Worm (Caenorhabditis elegans) whole organism, young adult: ENCODE measurements around the gene F57B9.8.

ENCODE experiments used
- B0019.2 ChIP-seq: fragments of 200-800 bp; sonication (Bioruptor generic); conservative IDR thresholded peaks from 2 replicates; pipeline ENCODE4 v1.3.6; 2022; ENCODE audit warnings: missing genetic modification reagents, missing genetic modification characterization, missing compliant biosample characterization
- D2030.7 ChIP-seq: fragments of 200-800 bp; sonication (Bioruptor generic); IDR thresholded peaks from 2 replicates; pipeline ENCODE4 v1.3.6; 2022; ENCODE audit warnings: missing genetic modification reagents, missing genetic modification characterization, missing compliant biosample characterization
- F49E8.2 ChIP-seq: sonication (generic microtip); optimal IDR thresholded peaks from 3 replicates; lab custom pipeline; 2017; ENCODE audit warnings: missing genetic modification characterization, mild to moderate bottlenecking, missing compliant biosample characterization, antibody characterized with exemption, moderate library complexity; ENCODE audit not compliant: insufficient read depth
- Y67H2A.10 ChIP-seq: fragments of 200-800 bp; sonication (Bioruptor generic); conservative IDR thresholded peaks from 2 replicates; pipeline ENCODE4 v1.3.6; 2022; ENCODE audit warnings: missing genetic modification reagents, missing genetic modification characterization, missing compliant biosample characterization
- Y79H2A.3 ChIP-seq: fragments of 200-800 bp; sonication (Bioruptor generic); conservative IDR thresholded peaks from 2 replicates; pipeline ENCODE4 v1.3.6; 2022; ENCODE audit warnings: missing genetic modification reagents, missing genetic modification characterization, missing compliant biosample characterization
- aptf-3 ChIP-seq: fragments of 200-800 bp; sonication (Bioruptor generic); IDR thresholded peaks from 2 replicates; pipeline ENCODE4 v1.3.6; 2022; ENCODE audit warnings: missing genetic modification characterization, missing compliant biosample characterization
- attf-3 ChIP-seq: fragments of 200-800 bp; sonication (Bioruptor generic); conservative IDR thresholded peaks from 2 replicates; pipeline ENCODE4 v1.3.6; 2022; ENCODE audit warnings: missing genetic modification reagents, missing genetic modification characterization, missing compliant biosample characterization
- attf-5 ChIP-seq: fragments of 200-800 bp; sonication (Bioruptor generic); optimal IDR thresholded peaks from 2 replicates; lab custom pipeline; 2018; ENCODE audit warnings: mild to moderate bottlenecking, missing genetic modification characterization, missing compliant biosample characterization
- bed-2 ChIP-seq: fragments of 200-800 bp; sonication (Bioruptor generic); IDR thresholded peaks from 2 replicates; pipeline ENCODE4 v1.3.6; 2022; ENCODE audit warnings: missing genetic modification reagents, missing genetic modification characterization, missing compliant biosample characterization
- cebp-1 ChIP-seq, 2 experiments: fragments of 200-800 bp in 1 of 2; sonication (Bioruptor generic) in 1 of 2; sonication (generic microtip) in 1 of 2; IDR thresholded peaks in 1 of 2; optimal IDR thresholded peaks in 1 of 2; 2 replicates each; pipeline versions ENCODE4 v1.3.6 to Lab custom; 2017 to 2022; ENCODE audit warnings: missing compliant biosample characterization in 2 of 2, missing genetic modification characterization in 2 of 2, mild to moderate bottlenecking in 1 of 2, missing genetic modification reagents in 1 of 2, moderate library complexity in 1 of 2
- ceh-40 ChIP-seq: fragments of 200-800 bp; sonication (Bioruptor generic); IDR thresholded peaks from 2 replicates; pipeline ENCODE4 v1.3.6; 2022; ENCODE audit warnings: missing genetic modification characterization, missing compliant biosample characterization
- ceh-91 ChIP-seq: fragments of 200-800 bp; sonication (Bioruptor generic); IDR thresholded peaks from 2 replicates; pipeline ENCODE4 v1.3.6; 2022; ENCODE audit warnings: missing genetic modification reagents, missing genetic modification characterization, missing compliant biosample characterization
- chd-7 ChIP-seq: sonication (generic microtip); optimal IDR thresholded peaks from 2 replicates; lab custom pipeline; 2016; ENCODE audit warnings: mild to moderate bottlenecking, missing genetic modification characterization, moderate library complexity, missing compliant biosample characterization
- die-1 ChIP-seq: sonication (generic microtip); optimal IDR thresholded peaks from 2 replicates; lab custom pipeline; 2016; ENCODE audit warnings: missing genotype, mild to moderate bottlenecking, missing genetic modification characterization, missing compliant biosample characterization
- dox-1 ChIP-seq: fragments of 200-800 bp; sonication (Bioruptor generic); IDR thresholded peaks from 2 replicates; pipeline ENCODE4 v1.3.6; 2022; ENCODE audit warnings: missing genetic modification reagents, missing genetic modification characterization, missing compliant biosample characterization
- dpff-1 ChIP-seq: sonication (generic microtip); optimal IDR thresholded peaks from 2 replicates; lab custom pipeline; 2017; ENCODE audit warnings: mild to moderate bottlenecking, missing genetic modification characterization, missing compliant biosample characterization
- dpl-1 ChIP-seq: fragments of 150-350 bp; optimal IDR thresholded peaks from 2 replicates; lab custom pipeline; 2014; ENCODE audit warnings: missing biosample characterization, missing genetic modification reagents, missing genetic modification characterization
- efl-1 ChIP-seq: fragments of 150-350 bp; optimal IDR thresholded peaks from 2 replicates; lab custom pipeline; 2014; ENCODE audit warnings: missing biosample characterization, missing genetic modification reagents, missing genetic modification characterization
- egl-18 ChIP-seq: fragments of 200-800 bp; sonication (Bioruptor generic); IDR thresholded peaks from 2 replicates; pipeline ENCODE4 v1.3.6; 2022; ENCODE audit warnings: missing genetic modification reagents, missing genetic modification characterization, missing compliant biosample characterization
- ekl-4 ChIP-seq: fragments of 200-800 bp; sonication (Bioruptor generic); IDR thresholded peaks from 2 replicates; pipeline ENCODE4 v1.3.6; 2022; ENCODE audit warnings: missing genetic modification reagents, missing genetic modification characterization, missing compliant biosample characterization
- him-1 ChIP-seq: sonication (generic microtip); optimal IDR thresholded peaks from 2 replicates; lab custom pipeline; 2016; ENCODE audit warnings: missing genotype, missing genetic modification reagents, missing genetic modification characterization, missing compliant biosample characterization
- hlh-12 ChIP-seq: sonication (generic microtip); optimal IDR thresholded peaks from 2 replicates; lab custom pipeline; 2016; ENCODE audit warnings: missing genetic modification characterization, missing compliant biosample characterization
- hmg-1.2 ChIP-seq: fragments of 200-800 bp; sonication (Bioruptor generic); IDR thresholded peaks from 2 replicates; pipeline ENCODE4 v1.3.6; 2022; ENCODE audit warnings: missing genetic modification reagents, missing genetic modification characterization, missing compliant biosample characterization
- hrde-1 ChIP-seq: sonication (generic microtip); optimal IDR thresholded peaks from 2 replicates; lab custom pipeline; 2016; ENCODE audit warnings: missing genetic modification characterization, mild to moderate bottlenecking, missing compliant biosample characterization, moderate library complexity, missing genotype, missing genetic modification reagents, borderline replicate concordance
- hsf-1 ChIP-seq: fragments of 200-800 bp; sonication (Bioruptor generic); IDR thresholded peaks from 2 replicates; pipeline ENCODE4 v1.3.6; 2022; ENCODE audit warnings: missing genetic modification reagents, missing genetic modification characterization, missing compliant biosample characterization
- let-526 ChIP-seq: fragments of 200-800 bp; sonication (Bioruptor generic); IDR thresholded peaks from 2 replicates; pipeline ENCODE4 v1.3.6; 2022; ENCODE audit warnings: missing genetic modification reagents, missing genetic modification characterization, missing compliant biosample characterization
- let-607 ChIP-seq, 2 experiments: fragments of 200-800 bp in 1 of 2; sonication (Bioruptor generic) in 1 of 2; sonication (generic microtip) in 1 of 2; optimal IDR thresholded peaks; 2 replicates each; lab custom pipeline; 2016 to 2018; ENCODE audit warnings: mild to moderate bottlenecking in 2 of 2, missing compliant biosample characterization in 2 of 2, missing genetic modification characterization in 2 of 2, moderate library complexity in 2 of 2, missing genotype in 1 of 2
- lin-54 ChIP-seq: fragments of 200-800 bp; sonication (Bioruptor generic); optimal IDR thresholded peaks from 2 replicates; lab custom pipeline; 2018; ENCODE audit warnings: mild to moderate bottlenecking, missing genetic modification characterization, missing compliant biosample characterization
- lsl-1 ChIP-seq: fragments of 200-800 bp; sonication (Bioruptor generic); optimal IDR thresholded peaks from 2 replicates; lab custom pipeline; 2018; ENCODE audit warnings: mild to moderate bottlenecking, missing genetic modification characterization, moderate library complexity, missing compliant biosample characterization
- madf-10 ChIP-seq: sonication (generic microtip); optimal IDR thresholded peaks from 2 replicates; lab custom pipeline; 2016; ENCODE audit warnings: mild to moderate bottlenecking, missing genetic modification characterization, missing compliant biosample characterization
- madf-3 ChIP-seq: fragments of 200-800 bp; sonication (Bioruptor generic); IDR thresholded peaks from 2 replicates; pipeline ENCODE4 v1.3.6; 2022; ENCODE audit warnings: missing genetic modification reagents, missing genetic modification characterization, missing compliant biosample characterization
- madf-6 ChIP-seq: fragments of 200-800 bp; sonication (Bioruptor generic); IDR thresholded peaks from 2 replicates; pipeline ENCODE4 v1.3.6; 2022; ENCODE audit warnings: missing genetic modification reagents, missing genetic modification characterization, missing compliant biosample characterization
- madf-8 ChIP-seq: fragments of 200-800 bp; sonication (Bioruptor generic); conservative IDR thresholded peaks from 2 replicates; pipeline ENCODE4 v1.3.6; 2022; ENCODE audit warnings: missing genetic modification reagents, missing genetic modification characterization, missing compliant biosample characterization
- nhr-80 ChIP-seq: sonication (generic microtip); optimal IDR thresholded peaks from 2 replicates; lab custom pipeline; 2016; ENCODE audit warnings: missing genetic modification characterization, missing compliant biosample characterization
- pha-4 ChIP-seq: fragments of 150-350 bp; sonication (generic microtip); optimal IDR thresholded peaks from 2 replicates; lab custom pipeline; 2014; ENCODE audit warnings: missing biosample characterization, missing genetic modification reagents, missing genetic modification characterization
- repo-1 ChIP-seq: sonication (generic microtip); optimal IDR thresholded peaks from 2 replicates; lab custom pipeline; 2017; ENCODE audit warnings: mild to moderate bottlenecking, missing genetic modification characterization, missing compliant biosample characterization
- snpc-4 ChIP-seq, 5 experiments: fragments of 150-350 bp in 1 of 5; sonication (generic microtip) in 4 of 5; optimal IDR thresholded peaks; 2 replicates each; lab custom pipeline; 2014 to 2018; ENCODE audit warnings: missing genetic modification characterization in 5 of 5, missing biosample characterization in 3 of 5, antibody characterized with exemption in 2 of 5, mild to moderate bottlenecking in 2 of 5, missing compliant biosample characterization in 2 of 5, missing genotype in 2 of 5, moderate library complexity in 2 of 5, missing genetic modification reagents in 1 of 5
- somi-1 ChIP-seq: fragments of 200-800 bp; sonication (Bioruptor generic); optimal IDR thresholded peaks from 2 replicates; lab custom pipeline; 2018; ENCODE audit warnings: mild to moderate bottlenecking, missing genetic modification characterization, missing compliant biosample characterization
- tbx-9 ChIP-seq: sonication (generic microtip); optimal IDR thresholded peaks from 2 replicates; lab custom pipeline; 2016; ENCODE audit warnings: borderline replicate concordance, missing genetic modification characterization, inconsistent platforms, missing compliant biosample characterization
- xnd-1 ChIP-seq: sonication (generic microtip); optimal IDR thresholded peaks from 2 replicates; lab custom pipeline; 2016; ENCODE audit warnings: missing genotype, missing genetic modification reagents, missing genetic modification characterization, missing compliant biosample characterization
- zfh-2 ChIP-seq: fragments of 200-800 bp; sonication (Bioruptor generic); conservative IDR thresholded peaks from 2 replicates; pipeline ENCODE4 v1.3.6; 2022; ENCODE audit warnings: missing genetic modification reagents, missing genetic modification characterization, missing compliant biosample characterization
- ztf-22 ChIP-seq: fragments of 200-800 bp; sonication (Bioruptor generic); optimal IDR thresholded peaks from 2 replicates; lab custom pipeline; 2018; ENCODE audit warnings: mild to moderate bottlenecking, missing genetic modification characterization, moderate library complexity, missing compliant biosample characterization

F57B9.8 gene

DNA sequence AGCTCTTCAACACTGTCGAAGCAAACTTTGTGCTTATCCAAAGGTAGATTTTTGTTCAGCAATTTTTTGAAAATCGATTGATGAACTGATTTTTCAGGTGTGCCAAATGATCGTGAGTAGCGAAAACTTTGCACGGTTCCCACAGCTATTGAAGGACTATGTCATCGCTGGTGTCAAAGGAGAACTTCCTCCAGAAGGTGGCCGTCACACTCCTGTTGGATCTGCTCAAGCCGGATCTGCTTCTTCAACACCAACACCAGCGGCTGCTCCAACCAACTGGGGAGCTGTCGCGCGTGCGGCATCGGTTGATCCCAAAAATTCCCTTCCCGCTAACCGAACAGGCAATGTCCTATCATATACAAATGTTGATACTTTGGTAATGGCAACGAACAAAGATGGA is 18.3 kb upstream of the F57B9.8 start:
- TF ChIP-seq zfh-2 (GFP tag; lab: Robert Waterston, UW) = peak; percentile 51; the same call in 1 of the 2 replicates
- TF ChIP-seq nhr-80 = no peak

DNA sequence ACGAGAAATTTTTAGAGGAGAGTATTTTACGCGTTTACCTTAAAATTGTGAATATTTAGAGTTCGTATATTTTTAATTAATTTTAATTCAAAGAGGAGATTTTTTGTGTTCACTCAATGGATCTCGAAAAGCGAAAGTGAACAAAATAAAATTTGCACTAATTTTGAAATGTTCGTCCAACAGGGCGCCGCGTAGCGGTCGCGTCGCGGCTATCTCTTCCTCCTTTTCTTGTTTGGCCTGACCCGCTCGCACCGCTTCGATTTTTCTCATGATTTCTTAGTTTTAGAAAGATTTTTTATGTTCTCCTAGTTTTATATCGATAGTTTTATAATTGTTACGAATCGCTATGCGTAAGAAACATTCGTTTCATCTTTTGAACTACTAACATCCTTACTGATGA is 16.3 kb upstream of the F57B9.8 start:
- TF ChIP-seq snpc-4 (GFP tag; optimal IDR thresholded peaks at IDR 0.05; lab: Kevin White, UChicago) = no peak
- TF ChIP-seq snpc-4 (tag; optimal IDR thresholded peaks at IDR 0.05; lab: Kevin White, UChicago) = peak in 1 of 4 experiments; percentile 32
- no peak for TF ChIP-seq B0019.2
- no peak for TF ChIP-seq cebp-1 (GFP tag; IDR thresholded peaks at IDR 0.05; lab: Robert Waterston, UW)
- peak; percentile 11 for TF ChIP-seq cebp-1 (tag; optimal IDR thresholded peaks at IDR 0.05; lab: Kevin White, UChicago)
- TF ChIP-seq let-607 (tag; optimal IDR thresholded peaks at IDR 0.05; lab: Kevin White, UChicago) = peak in 1 of 2 experiments; percentile 13

DNA sequence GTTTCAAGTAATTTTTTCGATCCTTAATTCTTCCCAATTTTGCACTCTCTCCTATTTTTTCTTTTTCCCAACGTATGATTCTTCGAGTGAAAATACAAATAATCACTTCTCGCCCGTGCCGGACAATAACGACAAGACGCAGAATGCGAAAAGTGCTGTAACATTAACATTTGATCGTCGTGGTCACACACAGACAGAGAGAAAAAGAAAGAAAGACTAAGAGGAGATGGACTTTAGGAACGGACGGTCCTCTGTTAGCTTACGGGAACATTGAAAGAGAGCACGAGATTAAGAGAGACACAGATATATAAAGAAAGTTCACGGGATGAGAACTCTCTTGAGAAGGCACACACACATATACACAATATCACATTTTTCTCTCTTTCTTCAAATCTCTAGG is 12.8 kb upstream of the F57B9.8 start:
- TF ChIP-seq attf-5 (no peak), ceh-91 (GFP tag; lab: Robert Waterston, UW) (no peak), nhr-80 (peak; percentile 24), attf-3 (GFP tag; lab: Robert Waterston, UW) (peak; percentile 50), hrde-1 (tag; lab: Kevin White, UChicago) (no peak), tbx-9 (no peak), aptf-3 (GFP tag; lab: Robert Waterston, UW) (no peak), die-1 (tag; lab: Kevin White, UChicago) (no peak), ekl-4 (GFP tag; lab: Robert Waterston, UW) (no peak), lin-54 (no peak), cebp-1 (GFP tag; IDR thresholded peaks at IDR 0.05; lab: Robert Waterston, UW) (no peak), cebp-1 (tag; optimal IDR thresholded peaks at IDR 0.05; lab: Kevin White, UChicago) (peak; percentile 17), madf-3 (GFP tag; lab: Robert Waterston, UW) (no peak), Y67H2A.10 (no peak), him-1 (tag; lab: Kevin White, UChicago) (no peak), lsl-1 (GFP tag; lab: Kevin White, UChicago) (no peak), dpff-1 (no peak)

DNA sequence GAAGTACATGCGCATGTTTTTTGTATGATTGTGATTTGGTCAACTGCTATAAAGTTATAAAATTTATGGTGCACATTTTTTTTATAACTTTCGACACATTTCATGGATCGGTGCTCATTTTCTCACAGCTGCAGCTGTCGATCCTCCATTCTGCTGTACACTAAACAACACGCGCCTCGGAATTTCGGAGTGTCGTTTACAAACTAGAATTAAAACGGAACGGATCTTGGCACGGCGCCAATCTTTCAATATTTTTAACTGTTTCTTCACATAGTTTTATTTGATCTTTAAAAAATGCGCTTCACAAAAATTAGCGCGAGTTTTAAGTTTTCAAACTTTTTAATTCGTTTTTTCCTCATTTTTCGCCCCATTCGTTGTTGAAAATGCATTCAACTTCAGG is 11.3 kb upstream of the F57B9.8 start, which contains the start of gene let-711:
TSS of gene let-711 (plus strand) at position 337 of the 400 bp plus-strand sequence.
- TF ChIP-seq egl-18 (GFP tag; lab: Robert Waterston, UW) (no peak), let-526 (no peak), hsf-1 (GFP tag; lab: Robert Waterston, UW) (0 out of 2 replicates have a peak, but pooled peaks have one; percentile 39), bed-2 (GFP tag; lab: Robert Waterston, UW) (no peak), Y79H2A.3 (no peak), somi-1 (GFP tag; lab: Kevin White, UChicago) (no peak), D2030.7 (peak; percentile 53), zfh-2 (GFP tag; lab: Robert Waterston, UW) (no peak), chd-7 (no peak), madf-8 (GFP tag; lab: Robert Waterston, UW) (peak; percentile 79), hlh-12 (tag; lab: Kevin White, UChicago) (no peak), nhr-80 (no peak), ceh-91 (GFP tag; lab: Robert Waterston, UW) (peak; percentile 78), dpff-1 (no peak), ceh-40 (no peak), dox-1 (GFP tag; lab: Robert Waterston, UW) (peak; percentile 18; the same call in 1 of the 2 replicates), madf-10 (tag; lab: Kevin White, UChicago) (no peak), F49E8.2 (tag; lab: Kevin White, UChicago) (no peak), madf-6 (GFP tag; lab: Robert Waterston, UW) (peak; percentile 92), ztf-22 (no peak), dpl-1 (GFP tag; lab: Kevin White, UChicago) (peak; percentile 37), hmg-1.2 (GFP tag; lab: Robert Waterston, UW) (no peak), xnd-1 (peak; percentile 60), pha-4 (tag; lab: Kevin White, UChicago) (no peak), repo-1 (tag; lab: Kevin White, UChicago) (no peak), lin-54 (peak; percentile 55), efl-1 (GFP tag; lab: Kevin White, UChicago) (peak; percentile 89), ekl-4 (GFP tag; lab: Robert Waterston, UW) (0 out of 2 replicates have a peak, but pooled peaks have one; percentile 29)
